Fruit fly (Drosophila melanogaster) whole organism, embryonic: ENCODE results near the gene lin-52.

Experiments
- B-H2 ChIP-seq: fragments of 200-800 bp; sonication (Bioruptor generic); optimal IDR thresholded peaks from 2 replicates; lab custom pipeline; 2018; ENCODE audit warnings: missing biosample characterization, mild to moderate bottlenecking, missing genetic modification characterization
- Blimp-1 ChIP-seq: fragments of 200-800 bp; sonication (Bioruptor generic); optimal IDR thresholded peaks from 3 replicates; lab custom pipeline; 2018; ENCODE audit warnings: missing biosample characterization, missing genetic modification characterization, mild to moderate bottlenecking, moderate library complexity, missing genetic modification reagents
- CG11085 ChIP-seq: fragments of 200-800 bp; sonication (Bioruptor generic); IDR thresholded peaks from 2 replicates; pipeline ENCODE4 v1.3.6; 2022; ENCODE audit warnings: missing biosample characterization, missing genetic modification characterization
- CG11093 ChIP-seq: fragments of 200-800 bp; sonication (Bioruptor generic); IDR thresholded peaks from 3 replicates; pipeline ENCODE4 v1.3.6; 2022; ENCODE audit warnings: missing biosample characterization, missing genetic modification characterization
- CG11456 ChIP-seq: fragments of 200-800 bp; sonication (Bioruptor generic); IDR thresholded peaks from 3 replicates; pipeline ENCODE4 v1.3.6; 2022; ENCODE audit warnings: missing biosample characterization, missing genetic modification characterization
- CG11560 ChIP-seq: fragments of 200-800 bp; sonication (Bioruptor generic); IDR thresholded peaks from 3 replicates; pipeline ENCODE4 v1.3.6; 2022; ENCODE audit warnings: missing biosample characterization, missing genetic modification characterization
- CG12744 ChIP-seq: fragments of 200-800 bp; sonication (Bioruptor generic); optimal IDR thresholded peaks from 2 replicates; lab custom pipeline; 2016; ENCODE audit warnings: missing biosample characterization, missing genetic modification characterization
- CG13775 ChIP-seq: fragments of 200-800 bp; sonication (Bioruptor generic); optimal IDR thresholded peaks from 3 replicates; lab custom pipeline; 2017; ENCODE audit warnings: missing biosample characterization, mild to moderate bottlenecking, missing genetic modification characterization
- CG13894 ChIP-seq: fragments of 200-800 bp; sonication (Bioruptor generic); optimal IDR thresholded peaks from 3 replicates; lab custom pipeline; 2018; ENCODE audit warnings: missing biosample characterization, mild to moderate bottlenecking, missing genetic modification characterization, moderate library complexity
- CG15011 ChIP-seq: fragments of 200-800 bp; sonication (Bioruptor generic); optimal IDR thresholded peaks from 3 replicates; lab custom pipeline; 2018; ENCODE audit warnings: missing biosample characterization, mild to moderate bottlenecking, missing genetic modification characterization
- CG15514 ChIP-seq: fragments of 200-800 bp; sonication (Bioruptor generic); optimal IDR thresholded peaks from 3 replicates; lab custom pipeline; 2017; ENCODE audit warnings: missing biosample characterization, missing genetic modification characterization, mild to moderate bottlenecking, moderate library complexity, missing genetic modification reagents
- CG15601 ChIP-seq: fragments of 200-800 bp; sonication (Bioruptor generic); optimal IDR thresholded peaks from 3 replicates; lab custom pipeline; 2019; ENCODE audit warnings: missing biosample characterization, mild to moderate bottlenecking, missing genetic modification characterization, moderate library complexity
- CG15696 ChIP-seq: fragments of 200-800 bp; sonication (Bioruptor generic); optimal IDR thresholded peaks from 2 replicates; lab custom pipeline; 2019; ENCODE audit warnings: missing biosample characterization, mild to moderate bottlenecking, missing genetic modification characterization, moderate library complexity
- CG1602 ChIP-seq: fragments of 200-800 bp; sonication (Bioruptor generic); optimal IDR thresholded peaks from 3 replicates; lab custom pipeline; 2016; ENCODE audit warnings: missing biosample characterization, missing genetic modification characterization
- CG1647 ChIP-seq: fragments of 200-800 bp; sonication (Bioruptor generic); optimal IDR thresholded peaks from 3 replicates; lab custom pipeline; 2016; ENCODE audit warnings: missing biosample characterization, missing genetic modification characterization
- CG16815 ChIP-seq: fragments of 200-800 bp; sonication (Bioruptor generic); optimal IDR thresholded peaks from 3 replicates; lab custom pipeline; 2017; ENCODE audit warnings: missing biosample characterization, mild to moderate bottlenecking, missing genetic modification characterization
- CG17912 ChIP-seq: fragments of 200-800 bp; sonication (Bioruptor generic); optimal IDR thresholded peaks from 2 replicates; lab custom pipeline; 2018; ENCODE audit warnings: missing biosample characterization, mild to moderate bottlenecking, missing genetic modification characterization
- CG18262 ChIP-seq: fragments of 200-800 bp; optimal IDR thresholded peaks from 3 replicates; lab custom pipeline; 2019; ENCODE audit warnings: missing biosample characterization, mild to moderate bottlenecking, missing genetic modification characterization, moderate library complexity
- CG4282 ChIP-seq: fragments of 200-800 bp; sonication (Bioruptor generic); optimal IDR thresholded peaks from 2 replicates; lab custom pipeline; 2016; ENCODE audit warnings: missing biosample characterization, missing genetic modification characterization
- CG4424 ChIP-seq: fragments of 200-800 bp; sonication (Bioruptor generic); optimal IDR thresholded peaks from 3 replicates; lab custom pipeline; 2016; ENCODE audit warnings: missing biosample characterization, missing genetic modification characterization
- CG4854 ChIP-seq: fragments of 200-800 bp; sonication (Bioruptor generic); optimal IDR thresholded peaks from 2 replicates; lab custom pipeline; 2016; ENCODE audit warnings: missing biosample characterization, missing genetic modification characterization, inconsistent platforms
- CG7357 ChIP-seq: fragments of 200-800 bp; sonication (Bioruptor generic); IDR thresholded peaks from 3 replicates; pipeline ENCODE4 v1.3.6; 2022; ENCODE audit warnings: missing biosample characterization, missing genetic modification characterization
- CG8924 ChIP-seq: fragments of 200-800 bp; optimal IDR thresholded peaks from 3 replicates; lab custom pipeline; 2019; ENCODE audit warnings: missing biosample characterization, mild to moderate bottlenecking, missing genetic modification characterization, moderate library complexity
- Camta ChIP-seq: fragments of 200-800 bp; sonication (Bioruptor generic); optimal IDR thresholded peaks from 2 replicates; lab custom pipeline; 2016; ENCODE audit warnings: missing biosample characterization, missing genetic modification characterization
- Deaf1 ChIP-seq: fragments of 200-800 bp; optimal IDR thresholded peaks from 3 replicates; lab custom pipeline; 2019; ENCODE audit warnings: missing biosample characterization, mild to moderate bottlenecking, missing genetic modification characterization, moderate library complexity
- Dfd ChIP-seq, 2 experiments: fragments of >200 bp; optimal IDR thresholded peaks; 2 replicates each; lab custom pipeline; 2017; ENCODE audit warnings: missing biosample characterization in 2 of 2, missing genetic modification characterization in 2 of 2
- E2f2 ChIP-seq: fragments of 200-800 bp; sonication (Bioruptor generic); IDR thresholded peaks from 2 replicates; pipeline ENCODE4 v1.3.6; 2022; ENCODE audit warnings: missing biosample characterization, missing genetic modification characterization
- Gsc ChIP-seq: fragments of 200-800 bp; sonication (Bioruptor generic); IDR thresholded peaks from 2 replicates; pipeline ENCODE4 v1.3.6; 2022; ENCODE audit warnings: missing biosample characterization, missing genetic modification characterization
- HLHmδ ChIP-seq: fragments of 200-800 bp; sonication (Bioruptor generic); optimal IDR thresholded peaks from 2 replicates; lab custom pipeline; 2018; ENCODE audit warnings: missing biosample characterization, mild to moderate bottlenecking, missing genetic modification characterization, moderate library complexity
- Nf-YC ChIP-seq: fragments of 200-800 bp; optimal IDR thresholded peaks from 3 replicates; lab custom pipeline; 2019; ENCODE audit warnings: missing biosample characterization, mild to moderate bottlenecking, missing genetic modification characterization, moderate library complexity
- Tbp ChIP-seq: fragments of >200 bp; optimal IDR thresholded peaks from 2 replicates; lab custom pipeline; 2018; ENCODE audit warnings: missing biosample characterization, missing genetic modification characterization
- Usf ChIP-seq: fragments of 200-800 bp; sonication (Bioruptor generic); optimal IDR thresholded peaks from 2 replicates; lab custom pipeline; 2017; ENCODE audit warnings: missing genotype, missing biosample characterization, missing genetic modification characterization
- ac ChIP-seq: fragments of 200-800 bp; sonication (Bioruptor generic); optimal IDR thresholded peaks from 3 replicates; lab custom pipeline; 2017; ENCODE audit warnings: missing biosample characterization, mild to moderate bottlenecking, missing genetic modification characterization
- ase ChIP-seq: fragments of 200-800 bp; sonication (Bioruptor generic); IDR thresholded peaks from 3 replicates; pipeline ENCODE4 v1.3.6; 2022; ENCODE audit warnings: missing biosample characterization, missing genetic modification characterization
- ash1 ChIP-seq: fragments of 200-800 bp; sonication (Bioruptor generic); optimal IDR thresholded peaks from 2 replicates; lab custom pipeline; 2018; ENCODE audit warnings: missing biosample characterization, mild to moderate bottlenecking, missing genetic modification characterization
- da ChIP-seq: fragments of 200-800 bp; sonication (Bioruptor generic); optimal IDR thresholded peaks from 2 replicates; lab custom pipeline; 2016; ENCODE audit warnings: missing biosample characterization, missing genetic modification characterization
- danr ChIP-seq: fragments of 200-800 bp; sonication (Bioruptor generic); IDR thresholded peaks from 2 replicates; pipeline ENCODE4 v1.3.6; 2022; ENCODE audit warnings: missing biosample characterization, missing genetic modification characterization
- dati ChIP-seq: fragments of 200-800 bp; sonication (Bioruptor generic); IDR thresholded peaks from 2 replicates; pipeline ENCODE4 v1.3.6; 2022; ENCODE audit warnings: missing biosample characterization, missing genetic modification characterization
- fd102C ChIP-seq: fragments of 200-800 bp; sonication (Bioruptor generic); optimal IDR thresholded peaks from 2 replicates; lab custom pipeline; 2018; ENCODE audit warnings: missing biosample characterization, mild to moderate bottlenecking, missing genetic modification characterization, moderate library complexity
- fru ChIP-seq: fragments of >200 bp; optimal IDR thresholded peaks from 2 replicates; lab custom pipeline; 2017
- gcm2 ChIP-seq: fragments of 200-800 bp; sonication (Bioruptor generic); optimal IDR thresholded peaks from 2 replicates; lab custom pipeline; 2016; ENCODE audit warnings: missing biosample characterization, missing genetic modification characterization
- hb ChIP-seq: fragments of 200-800 bp; sonication (Bioruptor generic); IDR thresholded peaks from 3 replicates; pipeline ENCODE4 v1.3.6; 2022; ENCODE audit warnings: missing biosample characterization, missing genetic modification characterization; ENCODE audit not compliant: partially characterized antibody
- lov ChIP-seq, 2 experiments: fragments of 200-800 bp in 1 of 2; fragments of >200 bp in 1 of 2; sonication (Bioruptor generic) in 1 of 2; IDR thresholded peaks in 1 of 2; optimal IDR thresholded peaks in 1 of 2; 2 replicates in 1 of 2; 3 replicates in 1 of 2; pipeline versions ENCODE4 v1.3.6 to Lab custom; 2017 to 2022; ENCODE audit warnings: missing biosample characterization in 1 of 2, missing genetic modification characterization in 1 of 2
- odd ChIP-seq: fragments of 200-800 bp; sonication (Bioruptor generic); optimal IDR thresholded peaks from 2 replicates; lab custom pipeline; 2017; ENCODE audit warnings: missing biosample characterization, mild to moderate bottlenecking, missing genetic modification characterization
- pho ChIP-seq: fragments of 200-800 bp; sonication (Bioruptor generic); optimal IDR thresholded peaks from 2 replicates; lab custom pipeline; 2016; ENCODE audit warnings: missing biosample characterization, missing genetic modification characterization
- pzg ChIP-seq: fragments of 200-800 bp; sonication (Bioruptor generic); optimal IDR thresholded peaks from 3 replicates; lab custom pipeline; 2018; ENCODE audit warnings: missing biosample characterization, mild to moderate bottlenecking, missing genetic modification characterization, moderate library complexity
- repo ChIP-seq: fragments of 200-800 bp; sonication (Bioruptor generic); optimal IDR thresholded peaks from 2 replicates; lab custom pipeline; 2016; ENCODE audit warnings: missing biosample characterization, missing genetic modification characterization
- sd ChIP-seq: fragments of 200-800 bp; sonication (Bioruptor generic); optimal IDR thresholded peaks from 3 replicates; lab custom pipeline; 2018; ENCODE audit warnings: missing biosample characterization, mild to moderate bottlenecking, missing genetic modification characterization, moderate library complexity
- tap ChIP-seq: fragments of 200-800 bp; optimal IDR thresholded peaks from 3 replicates; lab custom pipeline; 2019; ENCODE audit warnings: missing biosample characterization, mild to moderate bottlenecking, missing genetic modification characterization, moderate library complexity
- yki ChIP-seq: fragments of >200 bp; optimal IDR thresholded peaks from 3 replicates; lab custom pipeline; 2018
- zfh1 ChIP-seq: fragments of 200-800 bp; sonication (Bioruptor generic); IDR thresholded peaks from 3 replicates; pipeline ENCODE4 v1.3.6; 2022; ENCODE audit warnings: missing biosample characterization, missing genetic modification characterization
- zfh2 ChIP-seq: fragments of 200-800 bp; sonication (Bioruptor generic); optimal IDR thresholded peaks from 2 replicates; lab custom pipeline; 2016; ENCODE audit warnings: missing biosample characterization, missing genetic modification characterization

lin-52 gene

dm6 chrX:5737157-5737556 is 17.6 kb downstream of the lin-52 start (continued):
- TF ChIP-seq CG11456 (GFP tag; lab: Robert Waterston, UW) (no peak), Nf-YC (tag; lab: Kevin White, UChicago) (peak; percentile 23), Blimp-1 (no peak), sd (tag; lab: Kevin White, UChicago) (no peak), CG4854 (GFP tag; lab: Kevin White, UChicago) (no peak), Tbp (GFP tag; lab: Kevin White, UChicago) (no peak), CG4282 (no peak), zfh2 (GFP tag; lab: Kevin White, UChicago) (no peak), CG8924 (no peak), CG15696 (tag; lab: Kevin White, UChicago) (no peak), CG17912 (no peak), Gsc (no peak), CG18262 (no peak), odd (GFP tag; lab: Kevin White, UChicago) (no peak), E2f2 (GFP tag; lab: Robert Waterston, UW) (peak; percentile 12; the same call in 1 of the 2 replicates), CG15514 (GFP tag; lab: Kevin White, UChicago) (peak; percentile 35), danr (no peak), HLHmδ (no peak), dati (GFP tag; lab: Robert Waterston, UW) (no peak), B-H2 (no peak), lov (optimal IDR thresholded peaks at IDR 0.05; lab: Kevin White, UChicago) (no peak), lov (GFP tag; IDR thresholded peaks at IDR 0.05; lab: Robert Waterston, UW) (no peak), gcm2 (GFP tag; lab: Kevin White, UChicago) (no peak), CG11560 (tag; lab: Robert Waterston, UW) (no peak), CG4424 (peak; percentile 22), ase (GFP tag; lab: Robert Waterston, UW) (peak; percentile 27; the same call in 1 of the 3 replicates), CG13775 (GFP tag; lab: Kevin White, UChicago) (no peak), CG15011 (no peak), CG16815 (peak; percentile 13), ash1 (GFP tag; lab: Kevin White, UChicago) (no peak), CG12744 (GFP tag; lab: Kevin White, UChicago) (no peak), ac (GFP tag; lab: Kevin White, UChicago) (no peak), hb (no peak), yki (no peak), pho (GFP tag; lab: Kevin White, UChicago) (no peak), fd102C (no peak), zfh1 (GFP tag; lab: Robert Waterston, UW) (peak; percentile 50; the same call in 2 of the 3 replicates), CG11093 (GFP tag; lab: Robert Waterston, UW) (no peak), CG7357 (GFP tag; lab: Robert Waterston, UW) (no peak), CG15601 (tag; lab: Kevin White, UChicago) (no peak), CG13894 (tag; lab: Kevin White, UChicago) (no peak), pzg (GFP tag; lab: Kevin White, UChicago) (no peak), repo (GFP tag; lab: Kevin White, UChicago) (no peak), CG1647 (GFP tag; lab: Kevin White, UChicago) (no peak), Deaf1 (tag; lab: Kevin White, UChicago) (peak; percentile 20), Usf (GFP tag; lab: Kevin White, UChicago) (no peak), da (GFP tag; lab: Kevin White, UChicago) (no peak), CG1602 (GFP tag; lab: Kevin White, UChicago) (no peak), Dfd (GFP tag; optimal IDR thresholded peaks at IDR 0.05; lab: Kevin White, UChicago) (no peak), tap (no peak), CG11085 (GFP tag; lab: Robert Waterston, UW) (0 out of 2 replicates have a peak, but pooled peaks have one; percentile 42), Camta (GFP tag; lab: Kevin White, UChicago) (no peak), fru (lab: Kevin White, UChicago) (no peak)
